Worm (Caenorhabditis elegans) whole organism, young adult: ENCODE measurements around the gene nhr-129.

Experiments
- B0035.1 ChIP-seq: sonication (generic microtip); optimal IDR thresholded peaks from 2 replicates; lab custom pipeline; 2016; ENCODE audit warnings: missing genetic modification characterization, mild to moderate bottlenecking, missing compliant biosample characterization, missing genotype, missing genetic modification reagents
- C06A6.2 ChIP-seq: fragments of 200-800 bp; sonication (Bioruptor generic); conservative IDR thresholded peaks from 2 replicates; pipeline ENCODE4 v1.3.6; 2022; ENCODE audit warnings: missing genetic modification characterization, missing compliant biosample characterization
- D2030.7 ChIP-seq: fragments of 200-800 bp; sonication (Bioruptor generic); IDR thresholded peaks from 2 replicates; pipeline ENCODE4 v1.3.6; 2022; ENCODE audit warnings: missing genetic modification reagents, missing genetic modification characterization, missing compliant biosample characterization
- F37B4.10 ChIP-seq: fragments of 200-800 bp; sonication (Bioruptor generic); IDR thresholded peaks from 2 replicates; pipeline ENCODE4 v1.3.6; 2022; ENCODE audit warnings: missing genetic modification characterization, missing compliant biosample characterization
- F49E8.2 ChIP-seq: sonication (generic microtip); optimal IDR thresholded peaks from 3 replicates; lab custom pipeline; 2017; ENCODE audit warnings: missing genetic modification characterization, mild to moderate bottlenecking, missing compliant biosample characterization, antibody characterized with exemption, moderate library complexity; ENCODE audit not compliant: insufficient read depth
- F52B5.7 ChIP-seq: sonication (generic microtip); optimal IDR thresholded peaks from 2 replicates; lab custom pipeline; 2016; ENCODE audit warnings: mild to moderate bottlenecking, missing genetic modification characterization, missing compliant biosample characterization
- Y53F4B.3 ChIP-seq: fragments of 200-800 bp; sonication (Bioruptor generic); IDR thresholded peaks from 2 replicates; pipeline ENCODE4 v1.3.6; 2022; ENCODE audit warnings: missing genetic modification reagents, missing genetic modification characterization, missing compliant biosample characterization
- Y67H2A.10 ChIP-seq: fragments of 200-800 bp; sonication (Bioruptor generic); conservative IDR thresholded peaks from 2 replicates; pipeline ENCODE4 v1.3.6; 2022; ENCODE audit warnings: missing genetic modification reagents, missing genetic modification characterization, missing compliant biosample characterization
- Y79H2A.3 ChIP-seq: fragments of 200-800 bp; sonication (Bioruptor generic); conservative IDR thresholded peaks from 2 replicates; pipeline ENCODE4 v1.3.6; 2022; ENCODE audit warnings: missing genetic modification reagents, missing genetic modification characterization, missing compliant biosample characterization
- ZK185.1 ChIP-seq: sonication (generic microtip); optimal IDR thresholded peaks from 2 replicates; lab custom pipeline; 2016; ENCODE audit warnings: mild to moderate bottlenecking, missing genetic modification characterization, missing compliant biosample characterization; ENCODE audit not compliant: poor library complexity, severe bottlenecking
- ama-1 ChIP-seq, 3 experiments: fragments of 150-350 bp in 1 of 3; sonication (generic microtip) in 2 of 3; optimal IDR thresholded peaks; 2 replicates each; lab custom pipeline; 2014 to 2018; ENCODE audit warnings: missing biosample characterization in 2 of 3, missing genetic modification characterization in 2 of 3, missing genetic modification reagents in 2 of 3
- aptf-2 ChIP-seq: fragments of 200-800 bp; sonication (Bioruptor generic); conservative IDR thresholded peaks from 2 replicates; pipeline ENCODE4 v1.3.6; 2022; ENCODE audit warnings: missing genetic modification reagents, missing genetic modification characterization, missing compliant biosample characterization
- atf-7 ChIP-seq: sonication (generic microtip); optimal IDR thresholded peaks from 2 replicates; lab custom pipeline; 2017; ENCODE audit warnings: mild to moderate bottlenecking, missing genetic modification characterization, missing compliant biosample characterization
- bed-2 ChIP-seq: fragments of 200-800 bp; sonication (Bioruptor generic); IDR thresholded peaks from 2 replicates; pipeline ENCODE4 v1.3.6; 2022; ENCODE audit warnings: missing genetic modification reagents, missing genetic modification characterization, missing compliant biosample characterization
- ceh-100 ChIP-seq: fragments of 200-800 bp; sonication (Bioruptor generic); IDR thresholded peaks from 2 replicates; pipeline ENCODE4 v1.3.6; 2022; ENCODE audit warnings: missing genetic modification reagents, missing genetic modification characterization, missing compliant biosample characterization
- ceh-58 ChIP-seq: fragments of 200-800 bp; sonication (Bioruptor generic); IDR thresholded peaks from 2 replicates; pipeline ENCODE4 v1.3.6; 2022; ENCODE audit warnings: missing genetic modification characterization, missing compliant biosample characterization
- ceh-79 ChIP-seq: sonication (generic microtip); optimal IDR thresholded peaks from 2 replicates; lab custom pipeline; 2017; ENCODE audit warnings: mild to moderate bottlenecking, missing genetic modification characterization, missing compliant biosample characterization
- dpl-1 ChIP-seq: fragments of 150-350 bp; optimal IDR thresholded peaks from 2 replicates; lab custom pipeline; 2014; ENCODE audit warnings: missing biosample characterization, missing genetic modification reagents, missing genetic modification characterization
- ekl-4 ChIP-seq: fragments of 200-800 bp; sonication (Bioruptor generic); IDR thresholded peaks from 2 replicates; pipeline ENCODE4 v1.3.6; 2022; ENCODE audit warnings: missing genetic modification reagents, missing genetic modification characterization, missing compliant biosample characterization
- him-1 ChIP-seq: sonication (generic microtip); optimal IDR thresholded peaks from 2 replicates; lab custom pipeline; 2016; ENCODE audit warnings: missing genotype, missing genetic modification reagents, missing genetic modification characterization, missing compliant biosample characterization
- hmg-1.2 ChIP-seq: fragments of 200-800 bp; sonication (Bioruptor generic); IDR thresholded peaks from 2 replicates; pipeline ENCODE4 v1.3.6; 2022; ENCODE audit warnings: missing genetic modification reagents, missing genetic modification characterization, missing compliant biosample characterization
- hrde-1 ChIP-seq: sonication (generic microtip); optimal IDR thresholded peaks from 2 replicates; lab custom pipeline; 2016; ENCODE audit warnings: missing genetic modification characterization, mild to moderate bottlenecking, missing compliant biosample characterization, moderate library complexity, missing genotype, missing genetic modification reagents, borderline replicate concordance
- let-607 ChIP-seq, 2 experiments: fragments of 200-800 bp in 1 of 2; sonication (Bioruptor generic) in 1 of 2; sonication (generic microtip) in 1 of 2; optimal IDR thresholded peaks; 2 replicates each; lab custom pipeline; 2016 to 2018; ENCODE audit warnings: mild to moderate bottlenecking in 2 of 2, missing compliant biosample characterization in 2 of 2, missing genetic modification characterization in 2 of 2, moderate library complexity in 2 of 2, missing genotype in 1 of 2
- lin-35 ChIP-seq, 3 experiments: fragments of 150-350 bp in 2 of 3; sonication (generic microtip) in 1 of 3; optimal IDR thresholded peaks; 2 replicates each; lab custom pipeline; 2014 to 2018; ENCODE audit warnings: missing biosample characterization in 3 of 3, missing genetic modification characterization in 3 of 3, missing genetic modification reagents in 3 of 3
- lin-40 ChIP-seq: sonication (generic microtip); optimal IDR thresholded peaks from 2 replicates; lab custom pipeline; 2016; ENCODE audit warnings: missing genetic modification characterization, mild to moderate bottlenecking, missing compliant biosample characterization, missing genotype, missing genetic modification reagents
- lin-54 ChIP-seq: fragments of 200-800 bp; sonication (Bioruptor generic); optimal IDR thresholded peaks from 2 replicates; lab custom pipeline; 2018; ENCODE audit warnings: mild to moderate bottlenecking, missing genetic modification characterization, missing compliant biosample characterization
- lir-1 ChIP-seq: fragments of 200-800 bp; sonication (Bioruptor generic); conservative IDR thresholded peaks from 2 replicates; pipeline ENCODE4 v1.3.6; 2022; ENCODE audit warnings: missing genetic modification reagents, missing genetic modification characterization, missing compliant biosample characterization
- lsy-27 ChIP-seq: sonication (generic microtip); optimal IDR thresholded peaks from 2 replicates; lab custom pipeline; 2017; ENCODE audit warnings: missing genetic modification characterization, mild to moderate bottlenecking, missing compliant biosample characterization, antibody characterized with exemption, missing genotype, borderline replicate concordance; ENCODE audit not compliant: insufficient read depth
- madf-3 ChIP-seq: fragments of 200-800 bp; sonication (Bioruptor generic); IDR thresholded peaks from 2 replicates; pipeline ENCODE4 v1.3.6; 2022; ENCODE audit warnings: missing genetic modification reagents, missing genetic modification characterization, missing compliant biosample characterization
- mcd-1 ChIP-seq: fragments of 200-800 bp; sonication (Bioruptor generic); IDR thresholded peaks from 2 replicates; pipeline ENCODE4 v1.3.6; 2022; ENCODE audit warnings: missing genetic modification reagents, missing genetic modification characterization, missing compliant biosample characterization
- mes-4 ChIP-seq: sonication (generic microtip); optimal IDR thresholded peaks from 2 replicates; lab custom pipeline; 2016; ENCODE audit warnings: missing genotype, missing genetic modification characterization, missing compliant biosample characterization
- mxl-1 ChIP-seq: sonication (generic microtip); optimal IDR thresholded peaks from 2 replicates; lab custom pipeline; 2016; ENCODE audit warnings: missing genetic modification characterization, missing compliant biosample characterization
- nfya-1 ChIP-seq: sonication (generic microtip); optimal IDR thresholded peaks from 2 replicates; lab custom pipeline; 2017; ENCODE audit warnings: antibody characterized with exemption, missing compliant biosample characterization, missing genetic modification characterization, borderline replicate concordance; ENCODE audit not compliant: insufficient read depth
- nfya-2 ChIP-seq: fragments of 200-800 bp; sonication (Bioruptor generic); IDR thresholded peaks from 2 replicates; pipeline ENCODE4 v1.3.6; 2022; ENCODE audit warnings: missing genetic modification reagents, missing genetic modification characterization, missing compliant biosample characterization
- nhr-120 ChIP-seq: fragments of 200-800 bp; sonication (Bioruptor generic); IDR thresholded peaks from 2 replicates; pipeline ENCODE4 v1.3.6; 2022; ENCODE audit warnings: missing genetic modification characterization, missing compliant biosample characterization
- pbrm-1 ChIP-seq: fragments of 200-800 bp; sonication (Bioruptor generic); IDR thresholded peaks from 2 replicates; pipeline ENCODE4 v1.3.6; 2022; ENCODE audit warnings: missing genetic modification reagents, missing genetic modification characterization, missing compliant biosample characterization
- rec-8 ChIP-seq, 2 experiments: sonication (generic microtip); optimal IDR thresholded peaks; 2 replicates each; lab custom pipeline; 2016; ENCODE audit warnings: mild to moderate bottlenecking in 2 of 2, missing genetic modification characterization in 2 of 2, missing genetic modification reagents in 2 of 2, missing genotype in 2 of 2, missing biosample characterization in 1 of 2, missing compliant biosample characterization in 1 of 2, moderate library complexity in 1 of 2
- snpc-1.1 ChIP-seq: sonication (generic microtip); optimal IDR thresholded peaks from 2 replicates; lab custom pipeline; 2017; ENCODE audit warnings: missing genetic modification characterization, mild to moderate bottlenecking, missing compliant biosample characterization, antibody characterized with exemption, moderate library complexity, missing genotype, missing genetic modification reagents; ENCODE audit not compliant: insufficient read depth
- zfh-2 ChIP-seq: fragments of 200-800 bp; sonication (Bioruptor generic); conservative IDR thresholded peaks from 2 replicates; pipeline ENCODE4 v1.3.6; 2022; ENCODE audit warnings: missing genetic modification reagents, missing genetic modification characterization, missing compliant biosample characterization
- ztf-18 ChIP-seq: sonication (generic microtip); optimal IDR thresholded peaks from 2 replicates; lab custom pipeline; 2016; ENCODE audit warnings: missing genotype, mild to moderate bottlenecking, missing genetic modification characterization, missing compliant biosample characterization
- ztf-26 ChIP-seq: sonication (generic microtip); optimal IDR thresholded peaks from 2 replicates; lab custom pipeline; 2017; ENCODE audit warnings: missing genetic modification characterization, missing compliant biosample characterization
- ztf-3 ChIP-seq: fragments of 200-800 bp; sonication (Bioruptor generic); optimal IDR thresholded peaks from 2 replicates; lab custom pipeline; 2018; ENCODE audit warnings: mild to moderate bottlenecking, missing genetic modification characterization, missing compliant biosample characterization

nhr-129 gene

DNA sequence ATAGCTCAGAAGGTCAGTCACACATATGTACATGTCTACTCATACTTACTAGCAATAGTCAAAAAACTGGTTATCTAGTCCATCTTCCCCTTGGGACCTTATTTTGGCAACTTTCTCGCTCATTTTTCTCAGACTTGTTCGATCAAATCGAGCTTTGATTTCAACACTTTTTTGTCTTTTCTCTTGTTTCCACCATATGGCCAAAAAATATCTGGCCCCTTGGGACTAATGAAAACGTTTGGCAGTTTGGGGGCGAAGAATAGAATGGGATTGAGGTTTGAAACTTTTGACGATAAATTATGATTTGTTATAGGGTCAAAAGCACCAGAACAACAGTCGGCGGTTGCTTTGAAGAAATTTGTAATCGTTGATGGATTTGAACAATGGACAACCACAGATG, 21.6 kb upstream of the nhr-129 start:
- TF ChIP-seq F37B4.10 (0 out of 2 replicates have a peak, but pooled peaks have one; percentile 62), nfya-1 (tag; lab: Kevin White, UChicago) (no peak)

- no peak for TF ChIP-seq ekl-4 (GFP tag; lab: Robert Waterston, UW)
- no peak for TF ChIP-seq him-1 (tag; lab: Kevin White, UChicago)
- TF ChIP-seq mxl-1 (tag; lab: Kevin White, UChicago): no peak
- TF ChIP-seq lsy-27 (tag; lab: Kevin White, UChicago): no peak
- no peak for TF ChIP-seq nfya-2
- no peak for TF ChIP-seq let-607 (tag; optimal IDR thresholded peaks at IDR 0.05; lab: Kevin White, UChicago)
- no peak for TF ChIP-seq lin-54 (GFP tag; lab: Kevin White, UChicago)
- no peak for TF ChIP-seq bed-2
- TF ChIP-seq lin-40 (tag; lab: Kevin White, UChicago): no peak
- TF ChIP-seq pbrm-1 (GFP tag; lab: Robert Waterston, UW): no peak
- TF ChIP-seq B0035.1 (tag; lab: Kevin White, UChicago): no peak
- no peak for TF ChIP-seq atf-7 (tag; lab: Kevin White, UChicago)
- no peak for TF ChIP-seq ceh-100 (GFP tag; lab: Robert Waterston, UW)
- TF ChIP-seq nhr-120 (GFP tag; lab: Robert Waterston, UW): no peak
- no peak for TF ChIP-seq D2030.7 (GFP tag; lab: Robert Waterston, UW)
- TF ChIP-seq Y53F4B.3 (GFP tag; lab: Robert Waterston, UW): no peak
These were observed 21.0 kb upstream of the nhr-129 start for ce11 chrV:13351773-13352172.

DNA sequence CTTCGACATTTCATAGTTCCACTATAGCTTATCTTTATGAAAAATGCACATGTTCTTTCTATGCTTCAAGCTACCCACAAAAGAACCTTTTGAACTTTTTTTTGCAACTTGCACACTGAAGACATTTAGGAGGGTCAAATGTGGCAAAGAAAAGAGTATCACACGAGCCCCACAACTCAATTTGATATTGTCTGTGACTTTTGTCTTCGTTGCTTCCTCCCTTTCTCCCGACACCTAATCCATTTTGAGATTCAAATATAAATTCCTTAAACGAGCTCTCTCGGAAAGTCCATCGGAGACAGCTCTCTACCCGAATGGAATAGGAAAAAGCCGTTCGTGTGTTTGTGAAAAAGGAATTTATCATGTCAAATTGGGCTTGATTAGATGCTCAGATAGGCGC, 19.5 kb upstream of the nhr-129 start:
- TF ChIP-seq dpl-1 (GFP tag; lab: Kevin White, UChicago) (no peak), nhr-120 (GFP tag; lab: Robert Waterston, UW) (no peak), lin-40 (tag; lab: Kevin White, UChicago) (no peak), rec-8 (tag; optimal IDR thresholded peaks at IDR 0.05; lab: Kevin White, UChicago) (no peak), F49E8.2 (tag; lab: Kevin White, UChicago) (no peak), F52B5.7 (tag; lab: Kevin White, UChicago) (no peak), ztf-3 (no peak), ztf-18 (tag; lab: Kevin White, UChicago) (no peak), bed-2 (no peak), ama-1 (optimal IDR thresholded peaks at IDR 0.05; lab: Kevin White, UChicago) (no peak), ama-1 (GFP tag; optimal IDR thresholded peaks at IDR 0.05; lab: Kevin White, UChicago) (no peak), aptf-2 (no peak), Y67H2A.10 (GFP tag; lab: Robert Waterston, UW) (no peak), hrde-1 (tag; lab: Kevin White, UChicago) (no peak), ztf-26 (tag; lab: Kevin White, UChicago) (no peak), hmg-1.2 (no peak), mcd-1 (GFP tag; lab: Robert Waterston, UW) (no peak)

- TF ChIP-seq lir-1 (GFP tag; lab: Robert Waterston, UW) (no peak), ceh-58 (GFP tag; lab: Robert Waterston, UW) (no peak), C06A6.2 (GFP tag; lab: Robert Waterston, UW) (no peak), D2030.7 (GFP tag; lab: Robert Waterston, UW) (no peak), mes-4 (tag; lab: Kevin White, UChicago) (no peak), ceh-79 (tag; lab: Kevin White, UChicago) (no peak), him-1 (tag; lab: Kevin White, UChicago) (no peak), nfya-1 (tag; lab: Kevin White, UChicago) (no peak), dpl-1 (GFP tag; lab: Kevin White, UChicago) (no peak), ZK185.1 (tag; lab: Kevin White, UChicago) (no peak), Y79H2A.3 (GFP tag; lab: Robert Waterston, UW) (no peak), snpc-1.1 (no peak), zfh-2 (GFP tag; lab: Robert Waterston, UW) (no peak), lin-35 (GFP tag; optimal IDR thresholded peaks at IDR 0.05; lab: Kevin White, UChicago) (no peak), madf-3 (GFP tag; lab: Robert Waterston, UW) (no peak), ekl-4 (GFP tag; lab: Robert Waterston, UW) (no peak)
These were observed 15.1 kb upstream of the nhr-129 start, which contains the start of gene twk-43 for ce11 chrV:13345867-13346328. twk-43 (plus strand) TSS chrV:13346278.
